Worm (Caenorhabditis elegans): ENCODE results near the gene gcy-8.

DNA sequence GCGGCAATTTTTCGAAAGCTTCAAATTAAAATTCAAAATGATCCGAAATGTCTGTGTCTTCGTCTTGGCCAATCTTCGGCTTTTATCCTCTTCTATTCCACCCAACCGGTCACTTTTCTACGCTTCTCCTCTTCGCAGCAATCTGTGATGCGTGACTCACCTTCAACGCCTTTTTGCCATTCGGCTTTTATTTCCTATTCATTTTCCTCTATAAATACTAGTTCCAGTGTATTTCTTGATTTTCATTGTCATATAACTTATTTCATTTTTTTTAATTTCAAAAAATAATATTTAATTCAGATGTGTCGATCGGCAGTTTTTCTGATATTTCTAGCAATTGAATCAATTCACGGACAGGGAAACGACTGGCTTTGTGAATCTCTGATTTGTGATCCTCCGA is 7.8 kb upstream of the gcy-8 start, which contains the start of gene C49H3.16:
- TF ChIP-seq lin-13 (GFP tag; optimal IDR thresholded peaks at IDR 0.05) (no peak), dmd-4 (tag; optimal IDR thresholded peaks at IDR 0.05) (no peak), nhr-10 (tag; optimal IDR thresholded peaks at IDR 0.05) (no peak), fos-1 (tag; optimal IDR thresholded peaks at IDR 0.05) (no peak), egl-27 (tag; optimal IDR thresholded peaks at IDR 0.05) (no peak), unc-39 (tag; optimal IDR thresholded peaks at IDR 0.05) (no peak)

Data from whole organism, L2 larva.